Fruit fly (Drosophila melanogaster) whole organism, prepupa: ENCODE data around the gene Sec63.

Source experiments
- Blimp-1 ChIP-seq: fragments of 200-800 bp; sonication (Bioruptor generic); optimal IDR thresholded peaks from 3 replicates; lab custom pipeline; 2017; ENCODE audit warnings: missing biosample characterization, missing genetic modification characterization, mild to moderate bottlenecking, moderate library complexity, missing genetic modification reagents
- CG10669 ChIP-seq: fragments of 200-800 bp; sonication (Bioruptor generic); optimal IDR thresholded peaks from 3 replicates; lab custom pipeline; 2018; ENCODE audit warnings: missing biosample characterization, mild to moderate bottlenecking, missing genetic modification characterization, moderate library complexity
- CG11294 ChIP-seq: fragments of 200-800 bp; sonication (Bioruptor generic); IDR thresholded peaks from 2 replicates; pipeline ENCODE4 v1.3.6; 2022; ENCODE audit warnings: missing biosample characterization, missing genetic modification characterization
- CG11762 ChIP-seq: fragments of 200-800 bp; sonication (Bioruptor generic); optimal IDR thresholded peaks from 3 replicates; lab custom pipeline; 2016; ENCODE audit warnings: missing biosample characterization, missing genetic modification characterization; ENCODE audit not compliant: insufficient read depth
- CG11902 ChIP-seq: fragments of 200-800 bp; sonication (Bioruptor generic); optimal IDR thresholded peaks from 3 replicates; lab custom pipeline; 2016; ENCODE audit warnings: missing biosample characterization, missing genetic modification characterization
- CG15336 ChIP-seq: fragments of 200-800 bp; sonication (Bioruptor generic); IDR thresholded peaks from 2 replicates; pipeline ENCODE4 v1.3.6; 2022; ENCODE audit warnings: missing biosample characterization, missing genetic modification characterization
- CG1621 ChIP-seq: fragments of 200-800 bp; sonication (Bioruptor generic); optimal IDR thresholded peaks from 3 replicates; lab custom pipeline; 2018; ENCODE audit warnings: missing biosample characterization, mild to moderate bottlenecking, missing genetic modification characterization
- CG16779 ChIP-seq: fragments of 200-800 bp; sonication (Bioruptor generic); optimal IDR thresholded peaks from 3 replicates; lab custom pipeline; 2017; ENCODE audit warnings: missing biosample characterization, mild to moderate bottlenecking, missing genetic modification characterization
- CG3032 ChIP-seq: fragments of 200-800 bp; optimal IDR thresholded peaks from 2 replicates; lab custom pipeline; 2019; ENCODE audit warnings: missing biosample characterization, mild to moderate bottlenecking, missing genetic modification characterization, moderate library complexity
- CG31627 ChIP-seq: fragments of 200-800 bp; sonication (Bioruptor generic); optimal IDR thresholded peaks from 3 replicates; lab custom pipeline; 2016; ENCODE audit warnings: missing biosample characterization, missing genetic modification characterization
- CG32006 ChIP-seq: fragments of 200-800 bp; sonication (Bioruptor generic); optimal IDR thresholded peaks from 3 replicates; lab custom pipeline; 2017; ENCODE audit warnings: missing biosample characterization, mild to moderate bottlenecking, missing genetic modification characterization
- CG3919 ChIP-seq: fragments of 200-800 bp; sonication (Bioruptor generic); optimal IDR thresholded peaks from 3 replicates; lab custom pipeline; 2016; ENCODE audit warnings: missing biosample characterization, missing genetic modification characterization
- CG4318 ChIP-seq: fragments of 200-800 bp; sonication (Bioruptor generic); optimal IDR thresholded peaks from 3 replicates; lab custom pipeline; 2017; ENCODE audit warnings: missing biosample characterization, mild to moderate bottlenecking, missing genetic modification characterization
- CG6163 ChIP-seq: fragments of 200-800 bp; sonication (Bioruptor generic); IDR thresholded peaks from 3 replicates; pipeline ENCODE4 v1.3.6; 2022; ENCODE audit warnings: missing biosample characterization, missing genetic modification characterization
- CG6276 ChIP-seq: fragments of 200-800 bp; sonication (Bioruptor generic); optimal IDR thresholded peaks from 2 replicates; lab custom pipeline; 2017; ENCODE audit warnings: missing biosample characterization, mild to moderate bottlenecking, missing genetic modification characterization
- CG6808 ChIP-seq: fragments of 200-800 bp; sonication (Bioruptor generic); optimal IDR thresholded peaks from 3 replicates; lab custom pipeline; 2017; ENCODE audit warnings: missing biosample characterization, missing genetic modification characterization, mild to moderate bottlenecking, moderate library complexity, missing genetic modification reagents
- CG6854 ChIP-seq: fragments of 200-800 bp; sonication (Bioruptor generic); optimal IDR thresholded peaks from 2 replicates; lab custom pipeline; 2017; ENCODE audit warnings: missing biosample characterization, mild to moderate bottlenecking, missing genetic modification characterization
- CG7368 ChIP-seq: fragments of 200-800 bp; sonication (Bioruptor generic); optimal IDR thresholded peaks from 3 replicates; lab custom pipeline; 2016; ENCODE audit warnings: missing biosample characterization, missing genetic modification characterization
- CG8119 ChIP-seq: fragments of 200-800 bp; sonication (Bioruptor generic); IDR thresholded peaks from 3 replicates; pipeline ENCODE4 v1.3.6; 2022; ENCODE audit warnings: missing biosample characterization, missing genetic modification characterization
- CG8319 ChIP-seq: fragments of 200-800 bp; sonication (Bioruptor generic); optimal IDR thresholded peaks from 3 replicates; lab custom pipeline; 2016; ENCODE audit warnings: missing biosample characterization, missing genetic modification characterization
- CG8632 ChIP-seq: fragments of 200-800 bp; sonication (Bioruptor generic); optimal IDR thresholded peaks from 3 replicates; lab custom pipeline; 2016; ENCODE audit warnings: missing biosample characterization, missing genetic modification characterization
- CG9139 ChIP-seq: fragments of 200-800 bp; sonication (Bioruptor generic); optimal IDR thresholded peaks from 3 replicates; lab custom pipeline; 2017; ENCODE audit warnings: missing biosample characterization, mild to moderate bottlenecking, missing genetic modification characterization
- Eip93F ChIP-seq: fragments of 200-800 bp; sonication (Bioruptor generic); optimal IDR thresholded peaks from 2 replicates; lab custom pipeline; 2016; ENCODE audit warnings: missing biosample characterization, mild to moderate bottlenecking, missing genetic modification characterization
- Ets21C ChIP-seq: fragments of 200-800 bp; sonication (Bioruptor generic); optimal IDR thresholded peaks from 3 replicates; lab custom pipeline; 2016; ENCODE audit warnings: missing biosample characterization, missing genetic modification characterization
- Ets96B ChIP-seq: fragments of 200-800 bp; optimal IDR thresholded peaks from 2 replicates; lab custom pipeline; 2019; ENCODE audit warnings: missing biosample characterization, mild to moderate bottlenecking, missing genetic modification characterization, moderate library complexity
- Gug ChIP-seq: fragments of 200-800 bp; sonication (Bioruptor generic); IDR thresholded peaks from 2 replicates; pipeline ENCODE4 v1.3.6; 2022; ENCODE audit warnings: missing biosample characterization, missing genetic modification characterization
- Hr39 ChIP-seq: fragments of 200-800 bp; sonication (Bioruptor generic); optimal IDR thresholded peaks from 2 replicates; lab custom pipeline; 2016; ENCODE audit warnings: missing biosample characterization, missing genetic modification characterization
- Hr4 ChIP-seq: fragments of 200-800 bp; sonication (Bioruptor generic); optimal IDR thresholded peaks from 3 replicates; lab custom pipeline; 2016; ENCODE audit warnings: missing biosample characterization, missing genetic modification characterization
- Lpt ChIP-seq: fragments of 200-800 bp; sonication (Bioruptor generic); optimal IDR thresholded peaks from 3 replicates; lab custom pipeline; 2016; ENCODE audit warnings: missing biosample characterization, missing genetic modification characterization
- OdsH ChIP-seq: fragments of 200-800 bp; sonication (Bioruptor generic); optimal IDR thresholded peaks from 3 replicates; lab custom pipeline; 2016; ENCODE audit warnings: missing biosample characterization, missing genetic modification characterization
- Smox ChIP-seq: fragments of 200-800 bp; sonication (Bioruptor generic); optimal IDR thresholded peaks from 3 replicates; lab custom pipeline; 2016; ENCODE audit warnings: missing biosample characterization, missing genetic modification characterization
- Sox102F ChIP-seq: fragments of 200-800 bp; sonication (Bioruptor generic); optimal IDR thresholded peaks from 2 replicates; lab custom pipeline; 2016; ENCODE audit warnings: missing biosample characterization, mild to moderate bottlenecking, missing genetic modification characterization
- Sox14 ChIP-seq: fragments of 200-800 bp; sonication (Bioruptor generic); optimal IDR thresholded peaks from 3 replicates; lab custom pipeline; 2016; ENCODE audit warnings: missing biosample characterization, missing genetic modification characterization
- achi ChIP-seq: fragments of 200-800 bp; sonication (Bioruptor generic); optimal IDR thresholded peaks from 3 replicates; lab custom pipeline; 2016; ENCODE audit warnings: missing biosample characterization, missing genetic modification characterization
- acj6 ChIP-seq: fragments of 200-800 bp; sonication (Bioruptor generic); optimal IDR thresholded peaks from 3 replicates; lab custom pipeline; 2016; ENCODE audit warnings: missing biosample characterization, missing genetic modification characterization
- cyc ChIP-seq: fragments of 200-800 bp; sonication (Bioruptor generic); optimal IDR thresholded peaks from 3 replicates; lab custom pipeline; 2016; ENCODE audit warnings: missing biosample characterization, missing genetic modification characterization
- dac ChIP-seq: fragments of 200-800 bp; sonication (Bioruptor generic); optimal IDR thresholded peaks from 2 replicates; lab custom pipeline; 2017; ENCODE audit warnings: missing biosample characterization, mild to moderate bottlenecking, missing genetic modification characterization
- dsx ChIP-seq: fragments of 200-800 bp; optimal IDR thresholded peaks from 3 replicates; lab custom pipeline; 2019; ENCODE audit warnings: missing biosample characterization, mild to moderate bottlenecking, missing genetic modification characterization, moderate library complexity; ENCODE audit not compliant: poor library complexity, severe bottlenecking
- eg ChIP-seq: fragments of 200-800 bp; sonication (Bioruptor generic); IDR thresholded peaks from 3 replicates; pipeline ENCODE4 v1.3.6; 2022; ENCODE audit warnings: missing biosample characterization, missing genetic modification characterization
- esn ChIP-seq: fragments of 200-800 bp; sonication (Bioruptor generic); optimal IDR thresholded peaks from 2 replicates; lab custom pipeline; 2016; ENCODE audit warnings: missing biosample characterization, mild to moderate bottlenecking, missing genetic modification characterization, moderate library complexity
- fd59A ChIP-seq: fragments of 200-800 bp; sonication (Bioruptor generic); optimal IDR thresholded peaks from 2 replicates; lab custom pipeline; 2017; ENCODE audit warnings: missing biosample characterization, mild to moderate bottlenecking, missing genetic modification characterization, missing genetic modification reagents
- fd85E ChIP-seq: fragments of 200-800 bp; sonication (Bioruptor generic); optimal IDR thresholded peaks from 3 replicates; lab custom pipeline; 2016; ENCODE audit warnings: missing biosample characterization, missing genetic modification characterization
- net ChIP-seq: fragments of 200-800 bp; sonication (Bioruptor generic); optimal IDR thresholded peaks from 3 replicates; lab custom pipeline; 2016; ENCODE audit warnings: missing biosample characterization, missing genetic modification characterization
- pdm3 ChIP-seq: fragments of 200-800 bp; sonication (Bioruptor generic); optimal IDR thresholded peaks from 3 replicates; lab custom pipeline; 2016; ENCODE audit warnings: missing biosample characterization, missing genetic modification characterization
- salr ChIP-seq, 2 experiments: fragments of 200-800 bp; sonication (Bioruptor generic); optimal IDR thresholded peaks; 3 replicates each; lab custom pipeline; 2016 to 2018; ENCODE audit warnings: missing biosample characterization in 2 of 2, missing genetic modification characterization in 2 of 2, mild to moderate bottlenecking in 1 of 2
- spab ChIP-seq: fragments of 200-800 bp; sonication (Bioruptor generic); optimal IDR thresholded peaks from 2 replicates; lab custom pipeline; 2017; ENCODE audit warnings: missing biosample characterization, mild to moderate bottlenecking, missing genetic modification characterization, missing genetic modification reagents
- ss ChIP-seq, 2 experiments: fragments of 200-800 bp; sonication (Bioruptor generic); optimal IDR thresholded peaks; 2 replicates in 1 of 2; 3 replicates in 1 of 2; lab custom pipeline; 2017 to 2018; ENCODE audit warnings: mild to moderate bottlenecking in 2 of 2, missing biosample characterization in 2 of 2, missing genetic modification characterization in 2 of 2, moderate library complexity in 1 of 2
- topi ChIP-seq: fragments of 200-800 bp; sonication (Bioruptor generic); optimal IDR thresholded peaks from 3 replicates; lab custom pipeline; 2016; ENCODE audit warnings: missing biosample characterization, missing genetic modification characterization
- vri ChIP-seq: fragments of 200-800 bp; sonication (Bioruptor generic); optimal IDR thresholded peaks from 3 replicates; lab custom pipeline; 2016; ENCODE audit warnings: missing biosample characterization, mild to moderate bottlenecking, missing genetic modification characterization

Sec63 gene

DNA sequence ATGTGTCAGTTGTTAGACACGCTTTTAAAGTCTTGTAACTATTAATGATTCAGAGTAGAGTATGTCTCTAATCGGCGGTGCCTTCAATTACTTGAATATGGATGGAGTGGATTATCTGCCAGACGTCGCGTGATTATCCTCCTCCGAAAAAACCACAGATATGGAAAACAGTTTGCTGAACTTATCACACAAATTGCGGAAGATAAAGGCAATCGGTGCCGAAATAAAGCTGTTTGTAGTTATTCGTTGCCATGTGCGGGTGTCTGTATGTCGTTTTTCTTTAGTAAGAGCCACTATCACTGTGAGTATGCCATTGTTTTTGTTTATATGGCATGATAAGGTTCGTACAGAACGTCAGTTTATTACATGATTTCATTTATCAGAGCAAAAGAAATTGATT lies 16.4 kb upstream of the Sec63 start:
- TF ChIP-seq Lpt (no peak), acj6 (GFP tag; lab: Kevin White, UChicago) (no peak), Hr4 (GFP tag; lab: Kevin White, UChicago) (no peak)

DNA sequence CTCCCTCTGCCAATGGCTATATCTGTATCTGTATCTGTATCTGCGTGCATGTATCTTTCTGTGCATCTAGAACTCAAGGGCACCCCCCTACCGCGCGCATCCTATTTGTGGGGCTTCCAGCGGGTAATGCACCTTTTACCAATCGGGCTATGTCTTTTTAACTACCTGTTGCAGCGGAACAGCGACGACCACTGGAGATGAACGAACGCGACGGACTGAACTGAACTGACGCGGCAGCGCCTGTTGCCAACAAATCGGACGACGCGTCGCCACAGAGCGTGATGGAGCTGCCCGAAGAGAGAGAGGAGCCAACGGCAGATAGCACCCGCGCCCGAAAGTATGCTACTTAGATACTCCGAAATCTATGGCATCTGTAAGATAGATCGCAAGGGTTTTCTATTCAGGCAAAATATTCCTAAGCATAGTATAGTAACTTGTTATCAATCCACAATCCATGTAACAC lies 15.4 kb upstream of the Sec63 start, which contains the start of gene Cln7:
Gene Cln7 (minus strand): TSS at position 219 of the 463 bp plus-strand sequence.
- TF ChIP-seq dac (GFP tag; lab: Kevin White, UChicago) (no peak), CG16779 (tag; lab: Kevin White, UChicago) (peak; percentile 69), pdm3 (GFP tag; lab: Kevin White, UChicago) (no peak), esn (GFP tag; lab: Kevin White, UChicago) (peak; percentile 71), fd59A (GFP tag; lab: Kevin White, UChicago) (no peak), CG8119 (GFP tag; lab: Robert Waterston, UW) (no peak; the same call in 1 of the 3 replicates), Smox (GFP tag; lab: Kevin White, UChicago) (no peak), dsx (GFP tag; lab: Kevin White, UChicago) (peak; percentile 69), CG3032 (peak; percentile 3), CG15336 (GFP tag; lab: Robert Waterston, UW) (peak; percentile 63), cyc (GFP tag; lab: Kevin White, UChicago) (no peak), CG3919 (peak; percentile 47), Lpt (peak; percentile 59), fd85E (GFP tag; lab: Kevin White, UChicago) (peak; percentile 79), OdsH (GFP tag; lab: Kevin White, UChicago) (no peak), CG7368 (GFP tag; lab: Kevin White, UChicago) (peak; percentile 30), CG10669 (GFP tag; lab: Kevin White, UChicago) (peak; percentile 3), CG9139 (GFP tag; lab: Kevin White, UChicago) (peak; percentile 73), CG11902 (GFP tag; lab: Kevin White, UChicago) (no peak), CG1621 (tag; lab: Kevin White, UChicago) (peak; percentile 26), CG6163 (GFP tag; lab: Robert Waterston, UW) (peak; percentile 90), Sox102F (no peak), Ets21C (GFP tag; lab: Kevin White, UChicago) (no peak), CG8319 (no peak), Gug (no peak), CG32006 (GFP tag; lab: Kevin White, UChicago) (no peak), salr (GFP tag; optimal IDR thresholded peaks at IDR 0.05; lab: Kevin White, UChicago) (no peak), CG6808 (GFP tag; lab: Kevin White, UChicago) (peak; percentile 40), Eip93F (GFP tag; lab: Kevin White, UChicago) (peak; percentile 78), Ets96B (peak; percentile 36), CG4318 (GFP tag; lab: Kevin White, UChicago) (no peak), ss (GFP tag; optimal IDR thresholded peaks at IDR 0.05; lab: Kevin White, UChicago) (peak; percentile 69 to 72), CG11294 (GFP tag; lab: Robert Waterston, UW) (no peak; the same call in 1 of the 2 replicates), CG8632 (peak; percentile 39), topi (GFP tag; lab: Kevin White, UChicago) (peak; percentile 56), Hr4 (GFP tag; lab: Kevin White, UChicago) (no peak), CG6854 (GFP tag; lab: Kevin White, UChicago) (peak; percentile 85), Blimp-1 (GFP tag; lab: Kevin White, UChicago) (peak; percentile 2), net (GFP tag; lab: Kevin White, UChicago) (peak; percentile 62), eg (GFP tag; lab: Robert Waterston, UW) (peak; percentile 77; the same call in 2 of the 3 replicates), Sox14 (peak; percentile 88), CG31627 (no peak), CG6276 (GFP tag; lab: Kevin White, UChicago) (peak; percentile 26), achi (GFP tag; lab: Kevin White, UChicago) (no peak), CG11762 (GFP tag; lab: Kevin White, UChicago) (no peak), spab (GFP tag; lab: Kevin White, UChicago) (peak; percentile 5), vri (GFP tag; lab: Kevin White, UChicago) (peak; percentile 70), Hr39 (GFP tag; lab: Kevin White, UChicago) (no peak)
